Fruit fly (Drosophila melanogaster): ENCODE results near the gene ato.

DNA sequence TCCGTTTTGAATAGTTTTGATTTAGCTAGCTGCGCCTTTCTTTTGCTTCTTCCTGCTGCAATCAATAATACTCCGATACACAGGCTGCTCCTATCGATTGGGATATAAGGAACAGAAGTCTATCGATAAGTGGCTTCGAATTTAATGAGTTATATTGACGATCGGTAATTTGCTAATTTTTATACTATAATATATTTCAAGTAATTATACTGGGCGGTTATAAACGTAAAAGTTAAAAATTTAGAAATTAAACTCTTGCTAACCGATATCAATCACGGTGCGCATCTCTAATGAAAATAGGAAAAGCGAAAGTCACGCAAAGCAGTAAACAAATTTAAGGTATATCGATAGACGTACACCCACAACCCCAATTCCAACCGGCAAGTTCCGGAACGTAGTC is 34.1 kb upstream of the ato start, which contains the start of the genes CG9636, CG18749 and CG33722:
- TF ChIP-seq cnc (optimal IDR thresholded peaks at IDR 0.05) (peak; percentile 90 to 95), CG33017 (tag; optimal IDR thresholded peaks at IDR 0.05) (peak; percentile 57), toe (GFP tag; optimal IDR thresholded peaks at IDR 0.05) (peak; percentile 83), CG11617 (GFP tag; optimal IDR thresholded peaks at IDR 0.05) (peak; percentile 75), Hr96 (GFP tag; optimal IDR thresholded peaks at IDR 0.05) (peak; percentile 70), ovo (GFP tag; optimal IDR thresholded peaks at IDR 0.05) (peak; percentile 5), cic (GFP tag; optimal IDR thresholded peaks at IDR 0.05) (peak; percentile 31)

All from whole organism, adult.